Fruit fly (Drosophila melanogaster): ENCODE results near the gene CG8028.

DNA sequence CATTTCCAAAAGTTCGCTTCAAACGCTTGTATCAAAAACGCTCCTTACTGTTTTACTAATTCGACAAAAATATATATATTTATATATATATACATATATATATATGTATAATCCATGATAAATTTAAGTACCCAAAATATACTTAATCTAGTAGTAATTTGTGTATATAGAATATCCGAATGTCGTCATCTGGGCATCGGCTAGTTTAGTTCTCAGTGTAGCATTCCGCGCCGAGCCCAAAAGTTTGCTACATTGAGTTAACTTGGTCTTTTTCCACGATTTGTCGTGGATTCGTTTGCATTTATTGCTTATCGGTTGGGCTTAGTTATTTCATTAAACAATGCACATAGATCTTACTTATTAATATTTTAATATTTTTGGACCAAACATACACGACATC lies 1.1 kb upstream of the CG8028 start:
- TF ChIP-seq CTCF (optimal IDR thresholded peaks at IDR 0.05) (no peak), CG8478 (optimal IDR thresholded peaks at IDR 0.05) (no peak)

Measured in S2 (cell line).